Worm (Caenorhabditis elegans) whole organism, L4 larva: Measurements from ENCODE around the gene Y41E3.1.
A peak's percentile ranks its signal among the peaks of the same experiment; 100 is the strongest.
"Not testable (repeated sequence)": the region's sequence is repeated elsewhere in the genome, so short reads cannot be mapped to it uniquely, and the experiment has no call there.

ENCODE experiments used
- R02D3.7 ChIP-seq: fragments of 150-350 bp; sonication (generic microtip); optimal IDR thresholded peaks from 3 replicates; lab custom pipeline; 2014; ENCODE audit warnings: missing biosample characterization, missing genetic modification characterization
- T20F7.1 ChIP-seq: fragments of 200-800 bp; sonication (Bioruptor generic); optimal IDR thresholded peaks from 2 replicates; lab custom pipeline; 2018; ENCODE audit warnings: mild to moderate bottlenecking, missing genetic modification characterization, missing compliant biosample characterization
- T26A8.4 ChIP-seq: fragments of 200-800 bp; sonication (Bioruptor generic); IDR thresholded peaks from 2 replicates; pipeline ENCODE4 v1.3.6; 2022; ENCODE audit warnings: missing genetic modification characterization, missing compliant biosample characterization
- ZK337.2 ChIP-seq: fragments of 200-800 bp; sonication (Bioruptor generic); IDR thresholded peaks from 2 replicates; pipeline ENCODE4 v1.3.6; 2022; ENCODE audit warnings: missing genetic modification reagents, missing genetic modification characterization, missing compliant biosample characterization
- aly-2 ChIP-seq: sonication (generic microtip); optimal IDR thresholded peaks from 2 replicates; lab custom pipeline; 2018; ENCODE audit warnings: missing biosample characterization, missing genetic modification characterization
- ama-1 ChIP-seq: fragments of 150-350 bp; optimal IDR thresholded peaks from 2 replicates; lab custom pipeline; 2014; ENCODE audit warnings: inconsistent platforms, mixed read lengths
- arid-1 ChIP-seq: fragments of 200-800 bp; sonication (Bioruptor generic); conservative IDR thresholded peaks from 2 replicates; pipeline ENCODE4 v1.3.6; 2022; ENCODE audit warnings: missing genetic modification reagents, missing genetic modification characterization, missing compliant biosample characterization
- ceh-82 ChIP-seq: sonication (generic microtip); optimal IDR thresholded peaks from 2 replicates; lab custom pipeline; 2017; ENCODE audit warnings: missing biosample characterization, missing genetic modification characterization
- cey-2 ChIP-seq: sonication (generic microtip); optimal IDR thresholded peaks from 3 replicates; lab custom pipeline; 2017; ENCODE audit warnings: missing genetic modification characterization, mild to moderate bottlenecking, missing compliant biosample characterization, antibody characterized with exemption, borderline replicate concordance; ENCODE audit not compliant: insufficient read depth
- ctbp-1 ChIP-seq: fragments of 200-800 bp; sonication (Bioruptor generic); IDR thresholded peaks from 2 replicates; pipeline ENCODE4 v1.3.6; 2022; ENCODE audit warnings: missing genetic modification reagents, missing genetic modification characterization, missing compliant biosample characterization
- daf-19 ChIP-seq: fragments of 200-800 bp; sonication (Bioruptor generic); conservative IDR thresholded peaks from 2 replicates; pipeline ENCODE4 v1.3.6; 2022; ENCODE audit warnings: missing genetic modification characterization, missing compliant biosample characterization
- dmd-8 ChIP-seq: fragments of 200-800 bp; sonication (Bioruptor generic); IDR thresholded peaks from 2 replicates; pipeline ENCODE4 v1.3.6; 2022; ENCODE audit warnings: missing genetic modification characterization, missing compliant biosample characterization
- dve-1 ChIP-seq: sonication (generic microtip); optimal IDR thresholded peaks from 2 replicates; lab custom pipeline; 2017; ENCODE audit warnings: antibody characterized with exemption, mild to moderate bottlenecking, missing genetic modification characterization, missing compliant biosample characterization; ENCODE audit not compliant: insufficient read depth
- fos-1 ChIP-seq: fragments of 150-350 bp; optimal IDR thresholded peaks from 2 replicates; lab custom pipeline; 2014; ENCODE audit warnings: missing biosample characterization, missing genetic modification characterization
- hlh-30 ChIP-seq: sonication (generic microtip); optimal IDR thresholded peaks from 2 replicates; lab custom pipeline; 2017; ENCODE audit warnings: antibody characterized with exemption, mild to moderate bottlenecking, missing genetic modification characterization, missing compliant biosample characterization; ENCODE audit not compliant: insufficient read depth
- jun-1 ChIP-seq: fragments of 150-350 bp; optimal IDR thresholded peaks from 2 replicates; lab custom pipeline; 2014; ENCODE audit warnings: missing biosample characterization, missing genetic modification reagents, missing genetic modification characterization
- lin-1 ChIP-seq: fragments of 200-800 bp; sonication (Bioruptor generic); IDR thresholded peaks from 2 replicates; pipeline ENCODE4 v1.3.6; 2022; ENCODE audit warnings: missing genetic modification reagents, missing genetic modification characterization, missing compliant biosample characterization
- lin-38 ChIP-seq: fragments of 200-800 bp; sonication (Bioruptor generic); IDR thresholded peaks from 2 replicates; pipeline ENCODE4 v1.3.6; 2022; ENCODE audit warnings: missing genetic modification reagents, missing genetic modification characterization, missing compliant biosample characterization
- lsy-2 ChIP-seq, 2 experiments: fragments of 150-350 bp in 1 of 2; sonication (generic microtip) in 1 of 2; optimal IDR thresholded peaks; 2 replicates each; lab custom pipeline; 2014 to 2017; ENCODE audit warnings: missing biosample characterization in 2 of 2, missing genetic modification characterization in 2 of 2
- madf-5 ChIP-seq, 2 experiments: fragments of 200-800 bp; sonication (Bioruptor generic); IDR thresholded peaks; 2 replicates each; pipeline ENCODE4 v1.3.6; 2022; ENCODE audit warnings: missing compliant biosample characterization in 2 of 2, missing genetic modification characterization in 2 of 2
- mdl-1 ChIP-seq, 2 experiments: fragments of 150-350 bp in 1 of 2; sonication (generic microtip) in 1 of 2; optimal IDR thresholded peaks; 2 replicates each; lab custom pipeline; 2014 to 2017; ENCODE audit warnings: missing biosample characterization in 2 of 2, missing genetic modification characterization in 2 of 2
- mep-1 ChIP-seq: fragments of 150-350 bp; sonication (generic microtip); optimal IDR thresholded peaks from 3 replicates; lab custom pipeline; 2014; ENCODE audit warnings: missing biosample characterization, missing genetic modification characterization
- mxl-3 ChIP-seq: fragments of 200-800 bp; sonication (Bioruptor generic); optimal IDR thresholded peaks from 2 replicates; lab custom pipeline; 2018; ENCODE audit warnings: mild to moderate bottlenecking, missing genetic modification characterization, missing compliant biosample characterization
- nhr-28 ChIP-seq: fragments of 150-350 bp; optimal IDR thresholded peaks from 2 replicates; lab custom pipeline; 2014; ENCODE audit warnings: missing biosample characterization, missing genetic modification characterization
- nhr-48 ChIP-seq: sonication (generic microtip); optimal IDR thresholded peaks from 2 replicates; lab custom pipeline; 2016; ENCODE audit warnings: mild to moderate bottlenecking, missing genetic modification characterization, missing compliant biosample characterization
- nhr-76 ChIP-seq: fragments of 150-350 bp; optimal IDR thresholded peaks from 2 replicates; lab custom pipeline; 2014; ENCODE audit warnings: missing biosample characterization, missing genetic modification characterization
- nhr-77 ChIP-seq: fragments of 150-350 bp; optimal IDR thresholded peaks from 2 replicates; lab custom pipeline; 2014; ENCODE audit warnings: missing biosample characterization, missing genetic modification characterization
- php-3 ChIP-seq: fragments of 200-800 bp; sonication (Bioruptor generic); IDR thresholded peaks from 2 replicates; pipeline ENCODE4 v1.3.6; 2022; ENCODE audit warnings: missing genetic modification reagents, missing genetic modification characterization, missing compliant biosample characterization
- pqm-1 ChIP-seq: sonication (generic microtip); optimal IDR thresholded peaks from 2 replicates; lab custom pipeline; 2017; ENCODE audit warnings: missing biosample characterization, missing genetic modification characterization
- set-16 ChIP-seq: fragments of 200-800 bp; sonication (Bioruptor generic); IDR thresholded peaks from 2 replicates; pipeline ENCODE4 v1.3.6; 2022; ENCODE audit warnings: missing genetic modification reagents, missing genetic modification characterization, missing compliant biosample characterization
- snpc-1.2 ChIP-seq: fragments of 200-800 bp; sonication (Bioruptor generic); IDR thresholded peaks from 2 replicates; pipeline ENCODE4 v1.3.6; 2022; ENCODE audit warnings: missing genetic modification reagents, missing genetic modification characterization, missing compliant biosample characterization
- unc-130 ChIP-seq: sonication (generic microtip); optimal IDR thresholded peaks from 2 replicates; lab custom pipeline; 2016; ENCODE audit warnings: missing genetic modification reagents, missing genetic modification characterization, missing compliant biosample characterization
- zag-1 ChIP-seq: fragments of 150-350 bp; optimal IDR thresholded peaks from 2 replicates; lab custom pipeline; 2014; ENCODE audit warnings: missing biosample characterization, missing genetic modification characterization
- zfp-2 ChIP-seq: sonication (generic microtip); optimal IDR thresholded peaks from 2 replicates; lab custom pipeline; 2016; ENCODE audit warnings: mild to moderate bottlenecking, missing genetic modification characterization, missing compliant biosample characterization
- ztf-7 ChIP-seq: fragments of 150-350 bp; optimal IDR thresholded peaks from 2 replicates; lab custom pipeline; 2014; ENCODE audit warnings: missing biosample characterization, missing genetic modification characterization

Y41E3.1 gene

ce11 chrIV:14958551-14958950 lies at the start of gene Y41E3.1:
TSS of gene Y41E3.1 (minus strand) at chrIV:14958874.
- TF ChIP-seq snpc-1.2 (GFP tag; lab: Robert Waterston, UW) (peak; percentile 82), lin-38 (GFP tag; lab: Robert Waterston, UW) (peak; percentile 53), dmd-8 (GFP tag; lab: Robert Waterston, UW) (no peak)

- TF ChIP-seq nhr-76 (tag; lab: Kevin White, UChicago) (no peak), lin-38 (GFP tag; lab: Robert Waterston, UW) (0 out of 2 replicates have a peak, but pooled peaks have one; percentile 22), snpc-1.2 (GFP tag; lab: Robert Waterston, UW) (0 out of 2 replicates have a peak, but pooled peaks have one; percentile 53)
Observed at ce11 chrIV:15008200-15008599, 49.5 kb upstream of the Y41E3.1 start.

ce11 chrIV:15006494-15006893 lies 47.8 kb upstream of the Y41E3.1 start, which contains the start of gene Y41E3.6:
TSS of gene Y41E3.6 (plus strand) at chrIV:15006794.
- TF ChIP-seq lin-1; R02D3.7; ZK337.2 (GFP tag; lab: Robert Waterston, UW): not testable (repeated sequence)

ce11 chrIV:14986684-14987083 lies 28.0 kb upstream of the Y41E3.1 start, which contains the start of gene dpy-4:
TSS of gene dpy-4 (minus strand) at chrIV:14986784.
- TF ChIP-seq ctbp-1 (GFP tag; lab: Robert Waterston, UW) (no peak), daf-19 (GFP tag; lab: Robert Waterston, UW) (no peak), jun-1 (tag; lab: Kevin White, UChicago) (no peak), nhr-76 (tag; lab: Kevin White, UChicago) (no peak), lsy-2 (tag; optimal IDR thresholded peaks at IDR 0.05; lab: Kevin White, UChicago) (no peak), mep-1 (no peak), mdl-1 (tag; optimal IDR thresholded peaks at IDR 0.05; lab: Kevin White, UChicago) (no peak), T26A8.4 (GFP tag; lab: Robert Waterston, UW) (no peak), nhr-77 (no peak), unc-130 (GFP tag; lab: Kevin White, UChicago) (no peak)

ce11 chrIV:14985859-14986258 lies 27.2 kb upstream of the Y41E3.1 start:
- no peak for TF ChIP-seq fos-1 (tag; lab: Kevin White, UChicago)
- no peak for TF ChIP-seq arid-1 (GFP tag; lab: Robert Waterston, UW)
- TF ChIP-seq T20F7.1 (GFP tag; lab: Kevin White, UChicago) = no peak
- TF ChIP-seq zfp-2 (tag; lab: Kevin White, UChicago) = no peak
- TF ChIP-seq dve-1 (tag; lab: Kevin White, UChicago) = no peak
- TF ChIP-seq pqm-1 = no peak
- no peak for TF ChIP-seq ztf-7 (tag; lab: Kevin White, UChicago)
- TF ChIP-seq madf-5 (GFP tag; IDR thresholded peaks at IDR 0.05; lab: Robert Waterston, UW) = 0 out of 4 replicates have a peak, but pooled peaks of 1 of the 2 experiments have one; percentile 63
- TF ChIP-seq T26A8.4 (GFP tag; lab: Robert Waterston, UW) = peak; percentile 62
- no peak for TF ChIP-seq zag-1 (tag; lab: Kevin White, UChicago)
- TF ChIP-seq ceh-82 = no peak
- no peak for TF ChIP-seq nhr-48 (tag; lab: Kevin White, UChicago)
- no peak for TF ChIP-seq nhr-28
- no peak for TF ChIP-seq hlh-30 (tag; lab: Kevin White, UChicago)
- peak; percentile 97 for TF ChIP-seq set-16 (GFP tag; lab: Robert Waterston, UW)
- no peak for TF ChIP-seq unc-130 (GFP tag; lab: Kevin White, UChicago)
- no peak for TF ChIP-seq mxl-3 (GFP tag; lab: Kevin White, UChicago)
- no peak for TF ChIP-seq aly-2 (tag; lab: Kevin White, UChicago)
- no peak for TF ChIP-seq ama-1
- TF ChIP-seq cey-2 = no peak
- no peak for TF ChIP-seq php-3
- TF ChIP-seq, all 104 proteins: peak for 3
